Fruit fly (Drosophila melanogaster) whole organism, embryonic: ENCODE results near the gene CG32462.

Experiments
- CG11247 ChIP-seq: fragments of 200-800 bp; sonication (Bioruptor generic); IDR thresholded peaks from 2 replicates; pipeline ENCODE4 v1.3.6; 2022; ENCODE audit warnings: missing biosample characterization, missing genetic modification characterization
- CG11504 ChIP-seq: fragments of 200-800 bp; sonication (Bioruptor generic); optimal IDR thresholded peaks from 3 replicates; lab custom pipeline; 2019; ENCODE audit warnings: missing biosample characterization, mild to moderate bottlenecking, missing genetic modification characterization, moderate library complexity
- CG13287 ChIP-seq: fragments of 200-800 bp; sonication (Bioruptor generic); IDR thresholded peaks from 2 replicates; pipeline ENCODE4 v1.3.6; 2022; ENCODE audit warnings: missing biosample characterization, missing genetic modification characterization; ENCODE audit not compliant: partially characterized antibody
- CG13624 ChIP-seq: fragments of 200-800 bp; sonication (Bioruptor generic); optimal IDR thresholded peaks from 2 replicates; lab custom pipeline; 2016; ENCODE audit warnings: missing biosample characterization, missing genetic modification characterization
- CG17361 ChIP-seq: fragments of 200-800 bp; sonication (Bioruptor generic); IDR thresholded peaks from 3 replicates; pipeline ENCODE4 v1.3.6; 2022; ENCODE audit warnings: missing biosample characterization, missing genetic modification characterization
- CG17612 ChIP-seq: fragments of 200-800 bp; sonication (Bioruptor generic); IDR thresholded peaks from 2 replicates; pipeline ENCODE4 v1.3.6; 2022; ENCODE audit warnings: missing biosample characterization, missing genetic modification characterization
- CG18011 ChIP-seq: fragments of 200-800 bp; sonication (Bioruptor generic); optimal IDR thresholded peaks from 2 replicates; lab custom pipeline; 2017; ENCODE audit warnings: missing biosample characterization, missing genetic modification characterization, mild to moderate bottlenecking, moderate library complexity, missing genotype
- CG2678 ChIP-seq: fragments of 200-800 bp; sonication (Bioruptor generic); optimal IDR thresholded peaks from 3 replicates; lab custom pipeline; 2019; ENCODE audit warnings: missing biosample characterization, mild to moderate bottlenecking, missing genetic modification characterization, moderate library complexity
- CG30431 ChIP-seq: fragments of 200-800 bp; sonication (Bioruptor generic); optimal IDR thresholded peaks from 2 replicates; lab custom pipeline; 2017; ENCODE audit warnings: missing biosample characterization, missing genetic modification characterization
- CG6175 ChIP-seq: fragments of 200-800 bp; sonication (Bioruptor generic); IDR thresholded peaks from 3 replicates; pipeline ENCODE4 v1.3.6; 2022; ENCODE audit warnings: missing biosample characterization, missing genetic modification characterization
- CG7556 ChIP-seq: fragments of 200-800 bp; sonication (Bioruptor generic); optimal IDR thresholded peaks from 2 replicates; lab custom pipeline; 2017; ENCODE audit warnings: missing biosample characterization, mild to moderate bottlenecking, missing genetic modification characterization
- CG7839 ChIP-seq: fragments of 200-800 bp; sonication (Bioruptor generic); optimal IDR thresholded peaks from 3 replicates; lab custom pipeline; 2018; ENCODE audit warnings: missing biosample characterization, mild to moderate bottlenecking, missing genetic modification characterization, moderate library complexity
- Dll ChIP-seq: fragments of 200-800 bp; sonication (Bioruptor generic); IDR thresholded peaks from 4 replicates; pipeline ENCODE4 v1.3.6; 2022; ENCODE audit warnings: missing biosample characterization, missing genetic modification characterization; ENCODE audit not compliant: partially characterized antibody
- Dp ChIP-seq: fragments of 200-800 bp; sonication (Bioruptor generic); optimal IDR thresholded peaks from 2 replicates; lab custom pipeline; 2018; ENCODE audit warnings: missing biosample characterization, mild to moderate bottlenecking, missing genetic modification characterization, moderate library complexity
- Ets65A ChIP-seq: fragments of 200-800 bp; sonication (Bioruptor generic); peaks from one replicate; lab custom pipeline; 2016; ENCODE audit warnings: missing biosample characterization, missing genetic modification characterization
- GATAe ChIP-seq: fragments of 200-800 bp; sonication (Bioruptor generic); conservative IDR thresholded peaks from 2 replicates; pipeline ENCODE4 v1.3.6; 2022; ENCODE audit warnings: missing biosample characterization, missing genetic modification characterization
- H15 ChIP-seq: fragments of 200-800 bp; sonication (Bioruptor generic); IDR thresholded peaks from 3 replicates; pipeline ENCODE4 v1.3.6; 2022; ENCODE audit warnings: missing biosample characterization, missing genetic modification characterization
- Hr78 ChIP-seq, 2 experiments: fragments of 200-800 bp in 1 of 2; fragments of >200 bp in 1 of 2; sonication (Bioruptor generic) in 1 of 2; optimal IDR thresholded peaks; 2 replicates each; lab custom pipeline; 2017 to 2019; ENCODE audit warnings: missing biosample characterization in 2 of 2, missing genetic modification characterization in 2 of 2, mild to moderate bottlenecking in 1 of 2, moderate library complexity in 1 of 2
- Mes4 ChIP-seq: fragments of 200-800 bp; sonication (Bioruptor generic); optimal IDR thresholded peaks from 2 replicates; lab custom pipeline; 2016; ENCODE audit warnings: missing biosample characterization, missing genetic modification characterization
- NC2α ChIP-seq: fragments of 200-800 bp; sonication (Bioruptor generic); optimal IDR thresholded peaks from 2 replicates; lab custom pipeline; 2016; ENCODE audit warnings: missing biosample characterization, missing genetic modification characterization
- NC2β ChIP-seq: fragments of 200-800 bp; sonication (Bioruptor generic); optimal IDR thresholded peaks from 2 replicates; lab custom pipeline; 2016; ENCODE audit warnings: missing biosample characterization, missing genetic modification characterization
- NFAT ChIP-seq: fragments of 200-800 bp; sonication (Bioruptor generic); IDR thresholded peaks from 2 replicates; pipeline ENCODE4 v1.3.6; 2022; ENCODE audit warnings: missing biosample characterization, missing genetic modification characterization
- PHDP ChIP-seq: fragments of 200-800 bp; sonication (Bioruptor generic); optimal IDR thresholded peaks from 3 replicates; lab custom pipeline; 2018; ENCODE audit warnings: missing biosample characterization, mild to moderate bottlenecking, missing genetic modification characterization, moderate library complexity
- Sox100B ChIP-seq: fragments of 200-800 bp; sonication (Bioruptor generic); optimal IDR thresholded peaks from 3 replicates; lab custom pipeline; 2018; ENCODE audit warnings: missing biosample characterization, mild to moderate bottlenecking, missing genetic modification characterization
- Stat92E ChIP-seq, 3 experiments: fragments of >200 bp in 2 of 3; fragments of 200-800 bp in 1 of 3; sonication (Bioruptor generic) in 1 of 3; optimal IDR thresholded peaks; 2 replicates each; lab custom pipeline; 2017 to 2019; ENCODE audit warnings: missing biosample characterization in 3 of 3, missing genetic modification characterization in 3 of 3, mild to moderate bottlenecking in 1 of 3, moderate library complexity in 1 of 3
- Taf1 ChIP-seq: fragments of 200-800 bp; sonication (Bioruptor generic); IDR thresholded peaks from 2 replicates; pipeline ENCODE4 v1.3.6; 2022; ENCODE audit warnings: missing biosample characterization, missing genetic modification characterization
- Trl ChIP-seq, 3 experiments: fragments of >200 bp in 2 of 3; fragments of 200-800 bp in 1 of 3; sonication (Bioruptor generic) in 1 of 3; optimal IDR thresholded peaks; 2 replicates in 1 of 3; 3 replicates in 2 of 3; lab custom pipeline; 2016 to 2017; ENCODE audit warnings: missing biosample characterization in 1 of 3, missing genetic modification characterization in 1 of 3
- aop ChIP-seq: fragments of 200-800 bp; sonication (Bioruptor generic); IDR thresholded peaks from 2 replicates; pipeline ENCODE4 v1.3.6; 2022; ENCODE audit warnings: missing biosample characterization, missing genetic modification characterization
- btn ChIP-seq: fragments of 200-800 bp; sonication (Bioruptor generic); optimal IDR thresholded peaks from 2 replicates; lab custom pipeline; 2016; ENCODE audit warnings: missing biosample characterization, missing genetic modification characterization
- chm ChIP-seq: fragments of 200-800 bp; sonication (Bioruptor generic); IDR thresholded peaks from 2 replicates; pipeline ENCODE4 v1.3.6; 2022; ENCODE audit warnings: missing biosample characterization, missing genetic modification characterization
- ci ChIP-seq: fragments of 200-800 bp; sonication (Bioruptor generic); IDR thresholded peaks from 3 replicates; pipeline ENCODE4 v1.3.6; 2022; ENCODE audit warnings: missing biosample characterization, missing genetic modification characterization
- croc ChIP-seq: fragments of 200-800 bp; sonication (Bioruptor generic); conservative IDR thresholded peaks from 3 replicates; pipeline ENCODE4 v1.3.6; 2022; ENCODE audit warnings: missing biosample characterization, missing genetic modification characterization
- dysf ChIP-seq: fragments of 200-800 bp; sonication (Bioruptor generic); IDR thresholded peaks from 3 replicates; pipeline ENCODE4 v1.3.6; 2022; ENCODE audit warnings: missing biosample characterization, missing genetic modification characterization
- ems ChIP-seq: fragments of 200-800 bp; sonication (Bioruptor generic); optimal IDR thresholded peaks from 3 replicates; lab custom pipeline; 2016; ENCODE audit warnings: missing biosample characterization, missing genetic modification characterization
- gcm2 ChIP-seq: fragments of 200-800 bp; sonication (Bioruptor generic); optimal IDR thresholded peaks from 2 replicates; lab custom pipeline; 2016; ENCODE audit warnings: missing biosample characterization, missing genetic modification characterization
- h ChIP-seq: fragments of >200 bp; optimal IDR thresholded peaks from 2 replicates; lab custom pipeline; 2017
- insv ChIP-seq, 2 experiments: fragments of 200-800 bp; sonication (Bioruptor generic); optimal IDR thresholded peaks; 3 replicates each; lab custom pipeline; 2016 to 2018; ENCODE audit warnings: missing biosample characterization in 2 of 2, missing genetic modification characterization in 2 of 2
- luna ChIP-seq: fragments of 200-800 bp; sonication (Bioruptor generic); optimal IDR thresholded peaks from 2 replicates; lab custom pipeline; 2016; ENCODE audit warnings: missing biosample characterization, missing genetic modification characterization
- maf-S ChIP-seq: fragments of 200-800 bp; sonication (Bioruptor generic); optimal IDR thresholded peaks from 2 replicates; lab custom pipeline; 2016; ENCODE audit warnings: missing biosample characterization, missing genetic modification characterization
- org-1 ChIP-seq: fragments of 200-800 bp; sonication (Bioruptor generic); optimal IDR thresholded peaks from 2 replicates; lab custom pipeline; 2017; ENCODE audit warnings: missing biosample characterization, missing genetic modification characterization
- pnt ChIP-seq: fragments of 200-800 bp; sonication (Bioruptor generic); optimal IDR thresholded peaks from 3 replicates; lab custom pipeline; 2016; ENCODE audit warnings: missing biosample characterization, missing genetic modification characterization
- rib ChIP-seq: fragments of 200-800 bp; sonication (Bioruptor generic); IDR thresholded peaks from 2 replicates; pipeline ENCODE4 v1.3.6; 2022; ENCODE audit warnings: missing biosample characterization, missing genetic modification characterization
- run ChIP-seq: fragments of 200-800 bp; sonication (Bioruptor generic); optimal IDR thresholded peaks from 3 replicates; lab custom pipeline; 2018; ENCODE audit warnings: missing biosample characterization, mild to moderate bottlenecking, missing genetic modification characterization
- schlank ChIP-seq: fragments of 200-800 bp; sonication (Bioruptor generic); optimal IDR thresholded peaks from 2 replicates; lab custom pipeline; 2018; ENCODE audit warnings: missing biosample characterization, mild to moderate bottlenecking, missing genetic modification characterization
- sd ChIP-seq: fragments of 200-800 bp; sonication (Bioruptor generic); optimal IDR thresholded peaks from 3 replicates; lab custom pipeline; 2018; ENCODE audit warnings: missing biosample characterization, mild to moderate bottlenecking, missing genetic modification characterization, moderate library complexity
- slp2 ChIP-seq: fragments of 200-800 bp; sonication (Bioruptor generic); optimal IDR thresholded peaks from 2 replicates; lab custom pipeline; 2016; ENCODE audit warnings: missing biosample characterization, missing genetic modification characterization
- sna ChIP-seq: fragments of 200-800 bp; sonication (Bioruptor generic); IDR thresholded peaks from 2 replicates; pipeline ENCODE4 v1.3.6; 2022; ENCODE audit warnings: missing biosample characterization, missing genetic modification characterization; ENCODE audit not compliant: partially characterized antibody
- unc-4 ChIP-seq: fragments of 200-800 bp; sonication (Bioruptor generic); IDR thresholded peaks from 2 replicates; pipeline ENCODE4 v1.3.6; 2022; ENCODE audit warnings: missing biosample characterization, missing genetic modification characterization; ENCODE audit not compliant: partially characterized antibody
- zen2 ChIP-seq: fragments of 200-800 bp; sonication (Bioruptor generic); IDR thresholded peaks from 3 replicates; pipeline ENCODE4 v1.3.6; 2022; ENCODE audit warnings: missing biosample characterization, missing genetic modification characterization; ENCODE audit not compliant: partially characterized antibody

Gene CG32462

DNA sequence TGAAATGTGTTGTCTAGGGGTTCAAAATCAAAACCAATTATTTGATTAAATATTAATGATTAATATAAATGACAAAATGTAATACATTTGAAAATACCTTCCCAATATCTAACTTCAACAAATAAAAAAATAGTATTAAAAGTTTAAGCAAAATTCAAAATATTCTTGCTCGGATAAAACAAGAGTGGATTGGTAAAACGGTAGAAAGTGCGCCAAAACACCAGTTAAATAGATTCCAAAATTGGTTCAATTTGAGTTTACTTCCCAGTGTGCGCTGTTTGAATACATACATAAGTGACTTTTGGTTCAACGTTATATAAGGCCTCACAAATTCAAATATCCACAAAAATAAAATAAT, 11.7 kb upstream of the CG32462 start (continued):
- TF ChIP-seq pnt (GFP tag; lab: Kevin White, UChicago) (no peak), h (lab: Kevin White, UChicago) (no peak), Dp (GFP tag; lab: Kevin White, UChicago) (no peak), croc (GFP tag; lab: Robert Waterston, UW) (peak; percentile 49), CG13624 (no peak), sna (GFP tag; lab: Robert Waterston, UW) (no peak), aop (GFP tag; lab: Robert Waterston, UW) (no peak), CG7556 (peak; percentile 81), CG2678 (tag; lab: Kevin White, UChicago) (peak; percentile 86), schlank (tag; lab: Kevin White, UChicago) (no peak), maf-S (GFP tag; lab: Kevin White, UChicago) (no peak), CG30431 (GFP tag; lab: Kevin White, UChicago) (no peak), CG13287 (GFP tag; lab: Robert Waterston, UW) (no peak), CG17361 (GFP tag; lab: Robert Waterston, UW) (peak; percentile 80), dysf (GFP tag; lab: Robert Waterston, UW) (peak; percentile 73), CG11504 (tag; lab: Kevin White, UChicago) (peak; percentile 85), Mes4 (GFP tag; lab: Kevin White, UChicago) (no peak), CG11247 (no peak), slp2 (GFP tag; lab: Kevin White, UChicago) (peak; percentile 27), Stat92E (GFP tag; optimal IDR thresholded peaks at IDR 0.05; lab: Kevin White, UChicago) (no peak), GATAe (0 out of 2 replicates have a peak, but pooled peaks have one; percentile 30), CG7839 (tag; lab: Kevin White, UChicago) (peak; percentile 86), NC2β (no peak), gcm2 (GFP tag; lab: Kevin White, UChicago) (no peak), chm (GFP tag; lab: Robert Waterston, UW) (no peak), NC2α (GFP tag; lab: Kevin White, UChicago) (peak; percentile 2), org-1 (GFP tag; lab: Kevin White, UChicago) (peak; percentile 68), Hr78 (GFP tag; optimal IDR thresholded peaks at IDR 0.05; lab: Kevin White, UChicago) (peak in 1 of 2 experiments; percentile 16), btn (GFP tag; lab: Kevin White, UChicago) (no peak), insv (GFP tag; optimal IDR thresholded peaks at IDR 0.05; lab: Kevin White, UChicago) (peak in 1 of 2 experiments; percentile 7), PHDP (peak; percentile 79), NFAT (peak; percentile 19; the same call in 1 of the 2 replicates), Sox100B (GFP tag; lab: Kevin White, UChicago) (peak; percentile 78)

dm6 chr3L:22864254-22865060, 11.1 kb upstream of the CG32462 start, which contains the start of gene CG33170:
CG33170 (plus strand) TSS chr3L:22864600.
- no peak for TF ChIP-seq H15 (GFP tag; lab: Robert Waterston, UW)
- TF ChIP-seq Ets65A (GFP tag; lab: Kevin White, UChicago) = peak; percentile 82
- 0 out of 3 replicates have a peak, but pooled peaks have one; percentile 68 for TF ChIP-seq ci (GFP tag; lab: Robert Waterston, UW)
- TF ChIP-seq zen2 (GFP tag; lab: Robert Waterston, UW) = no peak
- TF ChIP-seq run = peak; percentile 59
- no peak for TF ChIP-seq CG18011
- 0 out of 2 replicates have a peak, but pooled peaks have one; percentile 10 for TF ChIP-seq unc-4 (GFP tag; lab: Robert Waterston, UW)
- TF ChIP-seq ems (GFP tag; lab: Kevin White, UChicago) = no peak
- no peak for TF ChIP-seq CG13624
- TF ChIP-seq Trl (optimal IDR thresholded peaks at IDR 0.05; lab: Kevin White, UChicago) = peak; percentile 20 to 25
- no peak for TF ChIP-seq Trl (GFP tag; optimal IDR thresholded peaks at IDR 0.05; lab: Kevin White, UChicago)
- TF ChIP-seq CG17612 (GFP tag; lab: Robert Waterston, UW) = no peak
- no peak for TF ChIP-seq CG17361 (GFP tag; lab: Robert Waterston, UW)
- peak; percentile 66 for TF ChIP-seq sd (tag; lab: Kevin White, UChicago)
- no peak for TF ChIP-seq Taf1
- no peak for TF ChIP-seq rib (GFP tag; lab: Robert Waterston, UW)
- TF ChIP-seq Dll (GFP tag; lab: Robert Waterston, UW) = no peak; the same call in 3 of the 4 replicates
- no peak for TF ChIP-seq luna (GFP tag; lab: Kevin White, UChicago)
- TF ChIP-seq CG6175 = no peak
